Fruit fly (Drosophila melanogaster): ENCODE data around the gene HLH3B.

DNA sequence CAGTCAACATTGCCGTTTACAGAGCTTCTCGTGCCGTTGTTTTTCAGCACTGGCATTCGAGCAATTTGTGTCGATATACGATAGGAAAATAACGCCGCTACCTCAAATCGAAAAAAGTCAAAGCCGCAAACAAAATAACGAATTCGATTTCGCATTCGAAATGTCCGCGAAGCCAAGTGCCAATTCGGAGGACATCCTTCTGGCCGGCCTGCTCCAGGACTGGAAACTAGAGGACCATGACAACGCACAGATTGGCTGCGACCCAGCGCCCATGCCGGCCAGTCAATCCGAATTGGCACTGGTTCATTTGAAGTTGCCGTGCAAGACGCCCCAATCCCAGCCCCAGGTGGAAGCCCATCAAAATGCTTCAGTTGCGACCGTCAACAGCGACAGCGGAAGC lies 33.2 kb upstream of the HLH3B start:
- TF ChIP-seq Atf3 (GFP tag; optimal IDR thresholded peaks at IDR 0.05), result no peak
- TF ChIP-seq pb (GFP tag; optimal IDR thresholded peaks at IDR 0.05), result no peak
- no peak for TF ChIP-seq Trl (optimal IDR thresholded peaks at IDR 0.05)
- no peak for TF ChIP-seq Trl (GFP tag; optimal IDR thresholded peaks at IDR 0.05)
- no peak for TF ChIP-seq Dek (tag; optimal IDR thresholded peaks at IDR 0.05)
- TF ChIP-seq jing (GFP tag; optimal IDR thresholded peaks at IDR 0.05), result no peak
- no peak for TF ChIP-seq CG11695 (GFP tag; IDR thresholded peaks at IDR 0.05)
- no peak for TF ChIP-seq CG31441 (GFP tag; IDR thresholded peaks at IDR 0.05)
- no peak for TF ChIP-seq CHES-1-like (GFP tag; optimal IDR thresholded peaks at IDR 0.05)
